Fruit fly (Drosophila melanogaster): ENCODE data around the gene CG7130.

CG7130 gene

dm6 chr3L:22074347-22074971 is 1.1 kb downstream of the CG7130 start, which contains the start of gene CG7133 (continued):
- TF ChIP-seq TFAM (GFP tag; optimal IDR thresholded peaks at IDR 0.05) (no peak), CG15479 (GFP tag; optimal IDR thresholded peaks at IDR 0.05) (no peak), lab (GFP tag; optimal IDR thresholded peaks at IDR 0.05) (no peak), Hr3 (GFP tag; optimal IDR thresholded peaks at IDR 0.05) (no peak), HLH54F (GFP tag; optimal IDR thresholded peaks at IDR 0.05) (no peak), cwo (GFP tag; optimal IDR thresholded peaks at IDR 0.05) (no peak), dm (GFP tag; optimal IDR thresholded peaks at IDR 0.05) (no peak), gt (GFP tag; IDR thresholded peaks at IDR 0.05) (no peak), Antp (GFP tag; optimal IDR thresholded peaks at IDR 0.05) (no peak), ERR (GFP tag; optimal IDR thresholded peaks at IDR 0.05) (no peak)

dm6 chr3L:22072824-22073223 is 2.7 kb downstream of the CG7130 start:
- TF ChIP-seq CG4282 (GFP tag; optimal IDR thresholded peaks at IDR 0.05) (no peak), CG5953 (GFP tag; IDR thresholded peaks at IDR 0.05) (no peak), gcm2 (GFP tag; optimal IDR thresholded peaks at IDR 0.05) (no peak), sens-2 (GFP tag; IDR thresholded peaks at IDR 0.05) (no peak), CG14710 (tag; optimal IDR thresholded peaks at IDR 0.05) (no peak), CTCF (GFP tag; optimal IDR thresholded peaks at IDR 0.05) (no peak), tio (GFP tag; optimal IDR thresholded peaks at IDR 0.05) (no peak), dm (GFP tag; optimal IDR thresholded peaks at IDR 0.05) (no peak), amos (GFP tag; IDR thresholded peaks at IDR 0.05; ENCODE audit: partially characterized antibody) (no peak), Gug (GFP tag; IDR thresholded peaks at IDR 0.05) (no peak), CG7271 (tag; optimal IDR thresholded peaks at IDR 0.05) (no peak), CG8765 (GFP tag; IDR thresholded peaks at IDR 0.05) (no peak), sens (GFP tag) (peak; percentile 62), dysf (GFP tag; IDR thresholded peaks at IDR 0.05) (no peak), lab (GFP tag; optimal IDR thresholded peaks at IDR 0.05) (no peak), sisA (GFP tag; IDR thresholded peaks at IDR 0.05) (no peak), CG1647 (GFP tag; optimal IDR thresholded peaks at IDR 0.05) (no peak), Ravus (GFP tag; IDR thresholded peaks at IDR 0.05) (no peak), Six4 (GFP tag; optimal IDR thresholded peaks at IDR 0.05) (no peak), GATAe (GFP tag; conservative IDR thresholded peaks at IDR 0.05) (no peak), CG17802 (tag; optimal IDR thresholded peaks at IDR 0.05) (peak; percentile 24), CG17568 (GFP tag; optimal IDR thresholded peaks at IDR 0.05) (no peak), hbn (GFP tag; IDR thresholded peaks at IDR 0.05; ENCODE audit: partially characterized antibody) (no peak), CG6813 (GFP tag; optimal IDR thresholded peaks at IDR 0.05) (no peak), MESR4 (GFP tag; optimal IDR thresholded peaks at IDR 0.05) (no peak), peb (GFP tag; IDR thresholded peaks at IDR 0.05) (no peak), CG30403 (GFP tag; optimal IDR thresholded peaks at IDR 0.05) (no peak), Dad (GFP tag; optimal IDR thresholded peaks at IDR 0.05) (no peak), gcm (GFP tag; optimal IDR thresholded peaks at IDR 0.05) (no peak), eyg (GFP tag; optimal IDR thresholded peaks at IDR 0.05) (no peak), CG14667 (GFP tag; IDR thresholded peaks at IDR 0.05) (no peak), CG31388 (GFP tag; optimal IDR thresholded peaks at IDR 0.05) (no peak), p53 (GFP tag; optimal IDR thresholded peaks at IDR 0.05) (no peak), Med (GFP tag) (peak; percentile 47), dpn (GFP tag; optimal IDR thresholded peaks at IDR 0.05) (no peak), CG32532 (GFP tag; IDR thresholded peaks at IDR 0.05) (0 out of 2 replicates have a peak, but pooled peaks have one; percentile 17), trh (GFP tag; optimal IDR thresholded peaks at IDR 0.05) (no peak), emc (GFP tag; optimal IDR thresholded peaks at IDR 0.05) (no peak), CG4707 (GFP tag; optimal IDR thresholded peaks at IDR 0.05) (no peak), en (GFP tag; optimal IDR thresholded peaks at IDR 0.05) (no peak), lilli (GFP tag; optimal IDR thresholded peaks at IDR 0.05) (no peak), gsb-n (tag; optimal IDR thresholded peaks at IDR 0.05) (no peak), CG7357 (GFP tag; IDR thresholded peaks at IDR 0.05) (no peak)

Measured in whole organism, embryonic.